Worm (Caenorhabditis elegans) whole organism, L3 larva: Measurements from ENCODE around the gene ztf-27.

Source experiments
- ama-1 ChIP-seq: fragments of 150-350 bp; optimal IDR thresholded peaks from 2 replicates; lab custom pipeline; 2018
- ceh-9 ChIP-seq: sonication (generic microtip); optimal IDR thresholded peaks from 2 replicates; lab custom pipeline; 2018; ENCODE audit warnings: missing biosample characterization, missing genetic modification characterization
- fkh-10 ChIP-seq: sonication (generic microtip); optimal IDR thresholded peaks from 2 replicates; lab custom pipeline; 2017; ENCODE audit warnings: missing biosample characterization, missing genetic modification reagents, missing genetic modification characterization
- fos-1 ChIP-seq: fragments of 150-350 bp; optimal IDR thresholded peaks from 2 replicates; lab custom pipeline; 2014; ENCODE audit warnings: missing biosample characterization, missing genetic modification characterization
- jun-1 ChIP-seq: fragments of 150-350 bp; optimal IDR thresholded peaks from 2 replicates; lab custom pipeline; 2014; ENCODE audit warnings: missing biosample characterization, missing genetic modification reagents, missing genetic modification characterization
- lin-15B ChIP-seq: fragments of 150-350 bp; optimal IDR thresholded peaks from 2 replicates; lab custom pipeline; 2014; ENCODE audit warnings: missing biosample characterization, missing genetic modification characterization
- lin-39 ChIP-seq: fragments of 150-350 bp; optimal IDR thresholded peaks from 2 replicates; lab custom pipeline; 2018; ENCODE audit warnings: missing biosample characterization, missing genetic modification reagents, missing genetic modification characterization
- nhr-76 ChIP-seq: fragments of 150-350 bp; sonication (generic microtip); optimal IDR thresholded peaks from 5 replicates; lab custom pipeline; 2014; ENCODE audit warnings: missing biosample characterization, missing genetic modification characterization
- pqm-1 ChIP-seq: fragments of 150-350 bp; optimal IDR thresholded peaks from 2 replicates; lab custom pipeline; 2017; ENCODE audit warnings: missing biosample characterization, missing genetic modification characterization, inconsistent platforms
- skn-1 ChIP-seq: fragments of 150-350 bp; optimal IDR thresholded peaks from 2 replicates; lab custom pipeline; 2014; ENCODE audit warnings: missing biosample characterization, missing genetic modification characterization
- snpc-4 ChIP-seq: fragments of 150-350 bp; optimal IDR thresholded peaks from 2 replicates; lab custom pipeline; 2014; ENCODE audit warnings: missing biosample characterization, missing genetic modification characterization
- tbx-2 ChIP-seq: sonication (generic microtip); optimal IDR thresholded peaks from 2 replicates; lab custom pipeline; 2016; ENCODE audit warnings: mild to moderate bottlenecking, missing genetic modification characterization, missing compliant biosample characterization
- zag-1 ChIP-seq: fragments of 150-350 bp; optimal IDR thresholded peaks from 2 replicates; lab custom pipeline; 2014; ENCODE audit warnings: missing biosample characterization, missing genetic modification characterization

ce11 chrII:10345012-10345411, 40.1 kb upstream of the ztf-27 start, which contains the start of gene pro-2:
- TF ChIP-seq lin-39 (tag; lab: Kevin White, UChicago) (no peak), ama-1 (lab: Kevin White, UChicago) (no peak), jun-1 (tag; lab: Kevin White, UChicago) (no peak), ceh-9 (no peak), snpc-4 (tag; lab: Kevin White, UChicago) (no peak), fkh-10 (no peak), zag-1 (no peak), lin-15B (tag; lab: Kevin White, UChicago) (no peak), nhr-76 (tag; lab: Kevin White, UChicago) (no peak), skn-1 (tag; lab: Kevin White, UChicago) (no peak), tbx-2 (tag; lab: Kevin White, UChicago) (no peak), fos-1 (tag; lab: Kevin White, UChicago) (no peak), pqm-1 (tag; lab: Kevin White, UChicago) (no peak)
